Fruit fly (Drosophila melanogaster) Kc167 (cell line): Measurements from ENCODE around the gene Lst8.

Experiments used
- Myc ChIP-seq: fragments of >200 bp; optimal IDR thresholded peaks from 2 replicates; lab custom pipeline; 2017; ENCODE audit warnings: missing external identifiers
- Sin3A ChIP-seq: fragments of >200 bp; optimal IDR thresholded peaks from 2 replicates; lab custom pipeline; 2018; ENCODE audit warnings: missing external identifiers
- h ChIP-seq: fragments of >200 bp; optimal IDR thresholded peaks from 3 replicates; lab custom pipeline; 2018; ENCODE audit warnings: missing external identifiers
- insv ChIP-seq: fragments of >200 bp; optimal IDR thresholded peaks from 3 replicates; lab custom pipeline; 2018; ENCODE audit warnings: missing external identifiers
- psq ChIP-seq: fragments of >200 bp; optimal IDR thresholded peaks from 2 replicates; lab custom pipeline; 2017; ENCODE audit warnings: missing external identifiers
- ttk ChIP-seq: sonication (Bioruptor generic); optimal IDR thresholded peaks from 2 replicates; lab custom pipeline; 2017; ENCODE audit warnings: missing external identifiers

- TF ChIP-seq psq (lab: Kevin White, UChicago) = no peak
- no peak for TF ChIP-seq ttk (lab: Kevin White, UChicago)
- TF ChIP-seq h (lab: Kevin White, UChicago) = no peak
- no peak for TF ChIP-seq insv (lab: Kevin White, UChicago)
- TF ChIP-seq Myc = no peak
- no peak for TF ChIP-seq Sin3A (lab: Kevin White, UChicago)
Observed at dm6 chrX:9579918-9580521, 25.7 kb downstream of the Lst8 start, which contains the start of gene LPCAT.
